Worm (Caenorhabditis elegans) whole organism, young adult: ENCODE results near the gene F46F5.1.

Experiments
- B0035.1 ChIP-seq: sonication (generic microtip); optimal IDR thresholded peaks from 2 replicates; lab custom pipeline; 2016; ENCODE audit warnings: missing genetic modification characterization, mild to moderate bottlenecking, missing compliant biosample characterization, missing genotype, missing genetic modification reagents
- C06A6.2 ChIP-seq: fragments of 200-800 bp; sonication (Bioruptor generic); conservative IDR thresholded peaks from 2 replicates; pipeline ENCODE4 v1.3.6; 2022; ENCODE audit warnings: missing genetic modification characterization, missing compliant biosample characterization
- D2030.7 ChIP-seq: fragments of 200-800 bp; sonication (Bioruptor generic); IDR thresholded peaks from 2 replicates; pipeline ENCODE4 v1.3.6; 2022; ENCODE audit warnings: missing genetic modification reagents, missing genetic modification characterization, missing compliant biosample characterization
- F22D6.2 ChIP-seq: sonication (generic microtip); optimal IDR thresholded peaks from 2 replicates; lab custom pipeline; 2016; ENCODE audit warnings: mild to moderate bottlenecking, missing genetic modification characterization, missing compliant biosample characterization
- F49E8.2 ChIP-seq: sonication (generic microtip); optimal IDR thresholded peaks from 3 replicates; lab custom pipeline; 2017; ENCODE audit warnings: missing genetic modification characterization, mild to moderate bottlenecking, missing compliant biosample characterization, antibody characterized with exemption, moderate library complexity; ENCODE audit not compliant: insufficient read depth
- F55B11.4 ChIP-seq: sonication (generic microtip); optimal IDR thresholded peaks from 2 replicates; lab custom pipeline; 2016; ENCODE audit warnings: missing compliant biosample characterization, missing genetic modification characterization, borderline replicate concordance; ENCODE audit not compliant: insufficient read depth
- F57C9.4 ChIP-seq: sonication (generic microtip); optimal IDR thresholded peaks from 2 replicates; lab custom pipeline; 2017; ENCODE audit warnings: mild to moderate bottlenecking, missing genetic modification characterization, missing compliant biosample characterization
- K11D2.4 ChIP-seq: fragments of 200-800 bp; sonication (Bioruptor generic); IDR thresholded peaks from 2 replicates; pipeline ENCODE4 v1.3.6; 2022; ENCODE audit warnings: missing genetic modification reagents, missing genetic modification characterization, missing compliant biosample characterization
- Y79H2A.3 ChIP-seq: fragments of 200-800 bp; sonication (Bioruptor generic); conservative IDR thresholded peaks from 2 replicates; pipeline ENCODE4 v1.3.6; 2022; ENCODE audit warnings: missing genetic modification reagents, missing genetic modification characterization, missing compliant biosample characterization
- aptf-2 ChIP-seq: fragments of 200-800 bp; sonication (Bioruptor generic); conservative IDR thresholded peaks from 2 replicates; pipeline ENCODE4 v1.3.6; 2022; ENCODE audit warnings: missing genetic modification reagents, missing genetic modification characterization, missing compliant biosample characterization
- athp-1 ChIP-seq: sonication (generic microtip); optimal IDR thresholded peaks from 2 replicates; lab custom pipeline; 2017; ENCODE audit warnings: mild to moderate bottlenecking, missing genetic modification characterization, missing compliant biosample characterization
- attf-5 ChIP-seq: fragments of 200-800 bp; sonication (Bioruptor generic); optimal IDR thresholded peaks from 2 replicates; lab custom pipeline; 2018; ENCODE audit warnings: mild to moderate bottlenecking, missing genetic modification characterization, missing compliant biosample characterization
- ccch-3 ChIP-seq: fragments of 200-800 bp; sonication (Bioruptor generic); optimal IDR thresholded peaks from 2 replicates; lab custom pipeline; 2018; ENCODE audit warnings: mild to moderate bottlenecking, missing genetic modification characterization, missing compliant biosample characterization
- cebp-1 ChIP-seq, 2 experiments: fragments of 200-800 bp in 1 of 2; sonication (Bioruptor generic) in 1 of 2; sonication (generic microtip) in 1 of 2; IDR thresholded peaks in 1 of 2; optimal IDR thresholded peaks in 1 of 2; 2 replicates each; pipeline versions ENCODE4 v1.3.6 to Lab custom; 2017 to 2022; ENCODE audit warnings: missing compliant biosample characterization in 2 of 2, missing genetic modification characterization in 2 of 2, mild to moderate bottlenecking in 1 of 2, missing genetic modification reagents in 1 of 2, moderate library complexity in 1 of 2
- ceh-100 ChIP-seq: fragments of 200-800 bp; sonication (Bioruptor generic); IDR thresholded peaks from 2 replicates; pipeline ENCODE4 v1.3.6; 2022; ENCODE audit warnings: missing genetic modification reagents, missing genetic modification characterization, missing compliant biosample characterization
- ceh-40 ChIP-seq: fragments of 200-800 bp; sonication (Bioruptor generic); IDR thresholded peaks from 2 replicates; pipeline ENCODE4 v1.3.6; 2022; ENCODE audit warnings: missing genetic modification characterization, missing compliant biosample characterization
- ceh-79 ChIP-seq: sonication (generic microtip); optimal IDR thresholded peaks from 2 replicates; lab custom pipeline; 2017; ENCODE audit warnings: mild to moderate bottlenecking, missing genetic modification characterization, missing compliant biosample characterization
- chd-7 ChIP-seq: sonication (generic microtip); optimal IDR thresholded peaks from 2 replicates; lab custom pipeline; 2016; ENCODE audit warnings: mild to moderate bottlenecking, missing genetic modification characterization, moderate library complexity, missing compliant biosample characterization
- dpl-1 ChIP-seq: fragments of 150-350 bp; optimal IDR thresholded peaks from 2 replicates; lab custom pipeline; 2014; ENCODE audit warnings: missing biosample characterization, missing genetic modification reagents, missing genetic modification characterization
- efl-1 ChIP-seq: fragments of 150-350 bp; optimal IDR thresholded peaks from 2 replicates; lab custom pipeline; 2014; ENCODE audit warnings: missing biosample characterization, missing genetic modification reagents, missing genetic modification characterization
- egl-44 ChIP-seq: fragments of 200-800 bp; sonication (Bioruptor generic); IDR thresholded peaks from 2 replicates; pipeline ENCODE4 v1.3.6; 2022; ENCODE audit warnings: missing genetic modification reagents, missing genetic modification characterization, missing compliant biosample characterization
- egrh-3 ChIP-seq: fragments of 200-800 bp; sonication (Bioruptor generic); IDR thresholded peaks from 2 replicates; pipeline ENCODE4 v1.3.6; 2022; ENCODE audit warnings: missing genetic modification reagents, missing genetic modification characterization, missing compliant biosample characterization
- fkh-3 ChIP-seq: sonication (generic microtip); optimal IDR thresholded peaks from 2 replicates; lab custom pipeline; 2016; ENCODE audit warnings: mild to moderate bottlenecking, missing genetic modification characterization, missing compliant biosample characterization
- gei-17 ChIP-seq: fragments of 200-800 bp; sonication (Bioruptor generic); optimal IDR thresholded peaks from 2 replicates; lab custom pipeline; 2018; ENCODE audit warnings: mild to moderate bottlenecking, missing genetic modification characterization, missing compliant biosample characterization
- hsf-1 ChIP-seq: fragments of 200-800 bp; sonication (Bioruptor generic); IDR thresholded peaks from 2 replicates; pipeline ENCODE4 v1.3.6; 2022; ENCODE audit warnings: missing genetic modification reagents, missing genetic modification characterization, missing compliant biosample characterization
- lin-54 ChIP-seq: fragments of 200-800 bp; sonication (Bioruptor generic); optimal IDR thresholded peaks from 2 replicates; lab custom pipeline; 2018; ENCODE audit warnings: mild to moderate bottlenecking, missing genetic modification characterization, missing compliant biosample characterization
- lsl-1 ChIP-seq: fragments of 200-800 bp; sonication (Bioruptor generic); optimal IDR thresholded peaks from 2 replicates; lab custom pipeline; 2018; ENCODE audit warnings: mild to moderate bottlenecking, missing genetic modification characterization, moderate library complexity, missing compliant biosample characterization
- madf-3 ChIP-seq: fragments of 200-800 bp; sonication (Bioruptor generic); IDR thresholded peaks from 2 replicates; pipeline ENCODE4 v1.3.6; 2022; ENCODE audit warnings: missing genetic modification reagents, missing genetic modification characterization, missing compliant biosample characterization
- mes-4 ChIP-seq: sonication (generic microtip); optimal IDR thresholded peaks from 2 replicates; lab custom pipeline; 2016; ENCODE audit warnings: missing genotype, missing genetic modification characterization, missing compliant biosample characterization
- mxl-1 ChIP-seq: sonication (generic microtip); optimal IDR thresholded peaks from 2 replicates; lab custom pipeline; 2016; ENCODE audit warnings: missing genetic modification characterization, missing compliant biosample characterization
- nhr-27 ChIP-seq: fragments of 200-800 bp; sonication (Bioruptor generic); optimal IDR thresholded peaks from 2 replicates; lab custom pipeline; 2018; ENCODE audit warnings: mild to moderate bottlenecking, missing genetic modification characterization, moderate library complexity, missing compliant biosample characterization
- rec-8 ChIP-seq, 2 experiments: sonication (generic microtip); optimal IDR thresholded peaks; 2 replicates each; lab custom pipeline; 2016; ENCODE audit warnings: mild to moderate bottlenecking in 2 of 2, missing genetic modification characterization in 2 of 2, missing genetic modification reagents in 2 of 2, missing genotype in 2 of 2, missing biosample characterization in 1 of 2, missing compliant biosample characterization in 1 of 2, moderate library complexity in 1 of 2
- repo-1 ChIP-seq: sonication (generic microtip); optimal IDR thresholded peaks from 2 replicates; lab custom pipeline; 2017; ENCODE audit warnings: mild to moderate bottlenecking, missing genetic modification characterization, missing compliant biosample characterization
- sea-2 ChIP-seq: fragments of 200-800 bp; sonication (Bioruptor generic); IDR thresholded peaks from 2 replicates; pipeline ENCODE4 v1.3.6; 2022; ENCODE audit warnings: missing genetic modification characterization, missing compliant biosample characterization
- snpc-1.1 ChIP-seq: sonication (generic microtip); optimal IDR thresholded peaks from 2 replicates; lab custom pipeline; 2017; ENCODE audit warnings: missing genetic modification characterization, mild to moderate bottlenecking, missing compliant biosample characterization, antibody characterized with exemption, moderate library complexity, missing genotype, missing genetic modification reagents; ENCODE audit not compliant: insufficient read depth
- snpc-1.3 ChIP-seq: sonication (generic microtip); optimal IDR thresholded peaks from 2 replicates; lab custom pipeline; 2017; ENCODE audit warnings: missing genetic modification characterization, mild to moderate bottlenecking, missing compliant biosample characterization, antibody characterized with exemption, moderate library complexity, missing genotype, missing genetic modification reagents; ENCODE audit not compliant: insufficient read depth
- snpc-3.4 ChIP-seq: sonication (generic microtip); optimal IDR thresholded peaks from 2 replicates; lab custom pipeline; 2017; ENCODE audit warnings: missing genetic modification characterization, mild to moderate bottlenecking, missing compliant biosample characterization, antibody characterized with exemption, moderate library complexity, missing genotype, missing genetic modification reagents
- unc-62 ChIP-seq: fragments of 150-350 bp; optimal IDR thresholded peaks from 2 replicates; lab custom pipeline; 2014; ENCODE audit warnings: missing biosample characterization, missing genetic modification reagents, missing genetic modification characterization
- zfh-2 ChIP-seq: fragments of 200-800 bp; sonication (Bioruptor generic); conservative IDR thresholded peaks from 2 replicates; pipeline ENCODE4 v1.3.6; 2022; ENCODE audit warnings: missing genetic modification reagents, missing genetic modification characterization, missing compliant biosample characterization
- ztf-22 ChIP-seq: fragments of 200-800 bp; sonication (Bioruptor generic); optimal IDR thresholded peaks from 2 replicates; lab custom pipeline; 2018; ENCODE audit warnings: mild to moderate bottlenecking, missing genetic modification characterization, moderate library complexity, missing compliant biosample characterization
- ztf-28 ChIP-seq: fragments of 200-800 bp; sonication (Bioruptor generic); IDR thresholded peaks from 2 replicates; pipeline ENCODE4 v1.3.6; 2022; ENCODE audit warnings: missing genetic modification reagents, missing genetic modification characterization, missing compliant biosample characterization

The F46F5.1 gene

DNA sequence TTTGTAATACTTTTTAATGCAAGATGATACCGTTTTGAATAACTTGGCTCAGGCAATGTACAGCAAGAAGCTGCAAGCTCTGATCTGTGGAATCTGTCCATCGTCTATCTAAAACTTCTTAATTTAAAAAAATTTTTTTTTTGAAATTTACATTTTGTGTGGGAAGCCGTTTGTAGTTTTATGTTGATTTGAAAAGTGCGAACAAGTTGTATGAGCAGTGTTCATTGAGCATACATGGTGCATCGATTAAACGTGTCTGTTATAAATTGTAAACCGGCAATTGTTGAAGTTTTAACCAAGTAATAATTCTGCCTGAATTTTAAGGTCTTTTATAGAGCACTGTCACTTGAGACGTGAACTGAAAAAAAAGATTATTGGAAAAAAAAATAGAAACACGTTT, 8.2 kb downstream of the F46F5.1 start, which contains the start of gene Y39F10A.6:
Gene Y39F10A.6, minus strand, starts transcription at position 101 of the 400 bp plus-strand sequence.
- no peak for TF ChIP-seq ztf-28 (GFP tag; lab: Robert Waterston, UW)
- TF ChIP-seq K11D2.4, result no peak
- no peak for TF ChIP-seq ccch-3 (GFP tag; lab: Kevin White, UChicago)
- TF ChIP-seq F22D6.2 (tag; lab: Kevin White, UChicago), result no peak
- TF ChIP-seq efl-1 (GFP tag; lab: Kevin White, UChicago), result no peak
- TF ChIP-seq egrh-3 (GFP tag; lab: Robert Waterston, UW), result no peak
- no peak for TF ChIP-seq madf-3 (GFP tag; lab: Robert Waterston, UW)
- no peak for TF ChIP-seq C06A6.2
- no peak for TF ChIP-seq repo-1 (tag; lab: Kevin White, UChicago)
- no peak for TF ChIP-seq sea-2 (GFP tag; lab: Robert Waterston, UW)
- TF ChIP-seq D2030.7 (GFP tag; lab: Robert Waterston, UW), result no peak
- TF ChIP-seq snpc-1.1 (tag; lab: Kevin White, UChicago), result no peak
- TF ChIP-seq zfh-2 (GFP tag; lab: Robert Waterston, UW), result no peak
- no peak for TF ChIP-seq fkh-3 (tag; lab: Kevin White, UChicago)

DNA sequence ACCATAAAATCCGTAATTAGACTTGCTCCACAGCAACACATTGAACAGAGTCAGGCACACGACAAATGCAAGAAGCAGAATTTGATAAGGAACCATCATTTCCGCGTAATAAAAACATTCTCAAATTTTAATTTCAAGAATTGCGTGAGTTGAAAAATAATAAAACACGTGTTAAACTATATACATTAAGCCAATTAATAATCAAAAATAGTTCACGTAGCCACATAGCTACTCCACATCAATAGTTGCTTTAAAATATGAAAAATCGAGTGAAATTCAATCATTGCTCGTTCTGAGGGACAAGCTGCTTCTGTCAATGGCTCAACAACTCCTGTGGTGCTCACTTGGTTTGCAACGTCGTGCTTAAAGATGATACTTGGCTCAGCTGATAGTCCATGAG, 8.8 kb downstream of the F46F5.1 start, which contains the start of gene Y39F10A.3:
Gene Y39F10A.3, minus strand, starts transcription at position 101 of the 400 bp plus-strand sequence.
- TF ChIP-seq F49E8.2 (tag; lab: Kevin White, UChicago), result no peak
- TF ChIP-seq rec-8 (tag; optimal IDR thresholded peaks at IDR 0.05; lab: Kevin White, UChicago), result no peak
- no peak for TF ChIP-seq snpc-3.4 (tag; lab: Kevin White, UChicago)
- no peak for TF ChIP-seq F55B11.4 (tag; lab: Kevin White, UChicago)
- no peak for TF ChIP-seq lin-54 (GFP tag; lab: Kevin White, UChicago)
- no peak for TF ChIP-seq mes-4 (tag; lab: Kevin White, UChicago)
- TF ChIP-seq athp-1 (tag; lab: Kevin White, UChicago), result no peak
- TF ChIP-seq zfh-2 (GFP tag; lab: Robert Waterston, UW), result no peak
- TF ChIP-seq F57C9.4 (tag; lab: Kevin White, UChicago), result no peak
- TF ChIP-seq aptf-2 (GFP tag; lab: Robert Waterston, UW), result no peak
- no peak for TF ChIP-seq lsl-1 (GFP tag; lab: Kevin White, UChicago)
- no peak for TF ChIP-seq nhr-27 (tag; lab: Kevin White, UChicago)
- no peak for TF ChIP-seq mxl-1 (tag; lab: Kevin White, UChicago)
- TF ChIP-seq unc-62, result no peak
- no peak for TF ChIP-seq dpl-1 (GFP tag; lab: Kevin White, UChicago)
- TF ChIP-seq ztf-22 (GFP tag; lab: Kevin White, UChicago), result no peak
- TF ChIP-seq fkh-3 (tag; lab: Kevin White, UChicago), result no peak
- no peak for TF ChIP-seq B0035.1 (tag; lab: Kevin White, UChicago)
- TF ChIP-seq, all 124 proteins: peak for 0

DNA sequence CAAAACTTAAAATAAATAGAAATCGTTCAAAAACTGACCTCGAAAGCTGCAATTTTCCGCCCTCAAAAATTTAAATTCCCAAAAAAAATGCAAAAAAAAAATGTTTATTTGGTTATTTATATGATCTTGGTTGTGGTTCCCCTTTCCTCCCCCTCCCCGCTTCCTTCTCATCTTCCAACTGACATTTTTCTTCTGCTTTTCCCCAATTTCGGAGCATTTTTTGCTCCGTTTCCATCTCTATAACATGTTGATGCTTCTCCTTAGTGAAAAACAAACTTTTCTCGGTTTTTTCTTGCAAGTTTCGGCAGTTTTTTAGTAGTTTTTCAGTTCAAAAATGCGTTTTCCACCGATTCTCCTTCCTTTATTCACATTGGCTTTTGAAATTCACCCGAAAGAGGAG, 16.7 kb downstream of the F46F5.1 start, which contains the start of gene Y39F10A.1:
Gene Y39F10A.1, plus strand, starts transcription at position 301 of the 400 bp plus-strand sequence.
- TF ChIP-seq Y79H2A.3 (GFP tag; lab: Robert Waterston, UW) (no peak), F57C9.4 (tag; lab: Kevin White, UChicago) (no peak), ceh-79 (tag; lab: Kevin White, UChicago) (no peak), egrh-3 (GFP tag; lab: Robert Waterston, UW) (no peak), ceh-100 (no peak), attf-5 (GFP tag; lab: Kevin White, UChicago) (no peak), ztf-22 (GFP tag; lab: Kevin White, UChicago) (no peak), snpc-1.3 (tag; lab: Kevin White, UChicago) (no peak), chd-7 (no peak), gei-17 (no peak), F49E8.2 (tag; lab: Kevin White, UChicago) (no peak), cebp-1 (GFP tag; IDR thresholded peaks at IDR 0.05; lab: Robert Waterston, UW) (no peak), cebp-1 (tag; optimal IDR thresholded peaks at IDR 0.05; lab: Kevin White, UChicago) (no peak), ceh-40 (GFP tag; lab: Robert Waterston, UW) (no peak), mes-4 (tag; lab: Kevin White, UChicago) (no peak), hsf-1 (GFP tag; lab: Robert Waterston, UW) (no peak), efl-1 (GFP tag; lab: Kevin White, UChicago) (no peak), zfh-2 (GFP tag; lab: Robert Waterston, UW) (no peak), egl-44 (GFP tag; lab: Robert Waterston, UW) (no peak)
